Worm (Caenorhabditis elegans) whole organism, L2 larva: Measurements from ENCODE around the gene rsd-3.

ENCODE experiments used
- C34F6.9 ChIP-seq: fragments of 150-350 bp; optimal IDR thresholded peaks from 2 replicates; lab custom pipeline; 2014; ENCODE audit warnings: missing biosample characterization, missing genetic modification characterization
- F13H6.1 ChIP-seq: sonication (generic microtip); optimal IDR thresholded peaks from 2 replicates; lab custom pipeline; 2016; ENCODE audit warnings: missing genetic modification characterization, missing compliant biosample characterization
- R02D3.7 ChIP-seq: fragments of 150-350 bp; optimal IDR thresholded peaks from 2 replicates; lab custom pipeline; 2014; ENCODE audit warnings: missing biosample characterization, missing genetic modification characterization
- Y55F3AM.14 ChIP-seq: fragments of 200-800 bp; sonication (Bioruptor generic); optimal IDR thresholded peaks from 2 replicates; lab custom pipeline; 2018; ENCODE audit warnings: mild to moderate bottlenecking, missing genetic modification characterization, missing compliant biosample characterization
- ZK546.5 ChIP-seq: sonication (generic microtip); optimal IDR thresholded peaks from 2 replicates; lab custom pipeline; 2017; ENCODE audit warnings: missing biosample characterization, missing genetic modification characterization
- alr-1 ChIP-seq: fragments of 150-350 bp; optimal IDR thresholded peaks from 2 replicates; lab custom pipeline; 2014; ENCODE audit warnings: missing biosample characterization, missing genetic modification characterization
- aly-2 ChIP-seq: fragments of 150-350 bp; optimal IDR thresholded peaks from 2 replicates; lab custom pipeline; 2014; ENCODE audit warnings: missing biosample characterization, missing genetic modification characterization
- ama-1 ChIP-seq: fragments of 150-350 bp; optimal IDR thresholded peaks from 2 replicates; lab custom pipeline; 2018; ENCODE audit warnings: inconsistent platforms
- blmp-1 ChIP-seq: sonication (generic microtip); optimal IDR thresholded peaks from 2 replicates; lab custom pipeline; 2017; ENCODE audit warnings: missing genetic modification characterization, mild to moderate bottlenecking, missing compliant biosample characterization, antibody characterized with exemption, moderate library complexity; ENCODE audit not compliant: insufficient read depth
- crh-2 ChIP-seq: sonication (generic microtip); optimal IDR thresholded peaks from 2 replicates; lab custom pipeline; 2017; ENCODE audit warnings: missing biosample characterization, missing genetic modification characterization
- dmd-4 ChIP-seq: sonication (generic microtip); optimal IDR thresholded peaks from 2 replicates; lab custom pipeline; 2017; ENCODE audit warnings: missing biosample characterization, missing genetic modification characterization
- egl-27 ChIP-seq: sonication (generic microtip); optimal IDR thresholded peaks from 3 replicates; lab custom pipeline; 2017; ENCODE audit warnings: missing biosample characterization, missing genetic modification reagents, missing genetic modification characterization
- elt-1 ChIP-seq: fragments of 150-350 bp; optimal IDR thresholded peaks from 2 replicates; lab custom pipeline; 2014; ENCODE audit warnings: missing biosample characterization, missing genetic modification characterization
- elt-3 ChIP-seq: sonication (generic microtip); optimal IDR thresholded peaks from 2 replicates; lab custom pipeline; 2017; ENCODE audit warnings: missing biosample characterization, missing genetic modification characterization
- fos-1 ChIP-seq: fragments of 150-350 bp; optimal IDR thresholded peaks from 2 replicates; lab custom pipeline; 2014; ENCODE audit warnings: missing biosample characterization, missing genetic modification characterization
- gmeb-1 ChIP-seq: fragments of 150-350 bp; optimal IDR thresholded peaks from 2 replicates; lab custom pipeline; 2014; ENCODE audit warnings: missing biosample characterization, missing genetic modification characterization
- lin-11 ChIP-seq: fragments of 150-350 bp; sonication (generic microtip); optimal IDR thresholded peaks from 2 replicates; lab custom pipeline; 2014; ENCODE audit warnings: missing biosample characterization, missing genetic modification characterization, inconsistent platforms, mixed read lengths
- lin-13 ChIP-seq: fragments of 150-350 bp; optimal IDR thresholded peaks from 2 replicates; lab custom pipeline; 2014; ENCODE audit warnings: missing biosample characterization, missing genetic modification reagents, missing genetic modification characterization
- lin-39 ChIP-seq: fragments of 150-350 bp; optimal IDR thresholded peaks from 2 replicates; lab custom pipeline; 2014; ENCODE audit warnings: missing biosample characterization, missing genetic modification reagents, missing genetic modification characterization
- lsy-2 ChIP-seq, 2 experiments: fragments of 150-350 bp in 1 of 2; sonication (generic microtip) in 1 of 2; optimal IDR thresholded peaks; 2 replicates each; lab custom pipeline; 2014 to 2017; ENCODE audit warnings: missing biosample characterization in 2 of 2, missing genetic modification characterization in 2 of 2
- mab-5 ChIP-seq: fragments of 150-350 bp; optimal IDR thresholded peaks from 2 replicates; lab custom pipeline; 2014; ENCODE audit warnings: missing biosample characterization, missing genetic modification characterization
- mdl-1 ChIP-seq, 2 experiments: fragments of 150-350 bp in 1 of 2; sonication (generic microtip) in 1 of 2; optimal IDR thresholded peaks; 2 replicates each; lab custom pipeline; 2017; ENCODE audit warnings: missing biosample characterization in 2 of 2, missing genetic modification characterization in 2 of 2
- nhr-10 ChIP-seq: sonication (generic microtip); optimal IDR thresholded peaks from 2 replicates; lab custom pipeline; 2017; ENCODE audit warnings: missing biosample characterization, missing genetic modification characterization
- nhr-11 ChIP-seq: fragments of 150-350 bp; optimal IDR thresholded peaks from 2 replicates; lab custom pipeline; 2014; ENCODE audit warnings: missing biosample characterization, missing genetic modification characterization
- nhr-12 ChIP-seq: fragments of 150-350 bp; optimal IDR thresholded peaks from 2 replicates; lab custom pipeline; 2014; ENCODE audit warnings: missing biosample characterization, missing genetic modification characterization
- nhr-129 ChIP-seq: fragments of 150-350 bp; optimal IDR thresholded peaks from 2 replicates; lab custom pipeline; 2014; ENCODE audit warnings: missing biosample characterization, missing genetic modification characterization
- nhr-21 ChIP-seq: fragments of 150-350 bp; optimal IDR thresholded peaks from 2 replicates; lab custom pipeline; 2014; ENCODE audit warnings: missing biosample characterization, missing genetic modification characterization
- nhr-23 ChIP-seq: fragments of 150-350 bp; optimal IDR thresholded peaks from 2 replicates; lab custom pipeline; 2014; ENCODE audit warnings: missing biosample characterization, missing genetic modification reagents, missing genetic modification characterization
- nhr-237 ChIP-seq: fragments of 150-350 bp; optimal IDR thresholded peaks from 2 replicates; lab custom pipeline; 2014; ENCODE audit warnings: missing biosample characterization, missing genetic modification characterization
- nhr-25 ChIP-seq: fragments of 150-350 bp; sonication (generic microtip); optimal IDR thresholded peaks from 3 replicates; lab custom pipeline; 2014; ENCODE audit warnings: missing biosample characterization, missing genetic modification characterization
- nhr-6 ChIP-seq: fragments of 150-350 bp; optimal IDR thresholded peaks from 2 replicates; lab custom pipeline; 2014; ENCODE audit warnings: missing biosample characterization, missing genetic modification characterization
- nhr-77 ChIP-seq: fragments of 150-350 bp; optimal IDR thresholded peaks from 2 replicates; lab custom pipeline; 2014; ENCODE audit warnings: missing biosample characterization, missing genetic modification characterization
- peb-1 ChIP-seq: fragments of 150-350 bp; optimal IDR thresholded peaks from 2 replicates; lab custom pipeline; 2014; ENCODE audit warnings: missing biosample characterization, missing genetic modification characterization
- sem-4 ChIP-seq: fragments of 150-350 bp; optimal IDR thresholded peaks from 2 replicates; lab custom pipeline; 2014; ENCODE audit warnings: missing biosample characterization, missing genetic modification reagents, missing genetic modification characterization
- skn-1 ChIP-seq: sonication (generic microtip); optimal IDR thresholded peaks from 2 replicates; lab custom pipeline; 2017; ENCODE audit warnings: missing biosample characterization, missing genetic modification characterization
- sma-3 ChIP-seq: sonication (generic microtip); optimal IDR thresholded peaks from 2 replicates; lab custom pipeline; 2016; ENCODE audit warnings: missing genetic modification reagents, missing genetic modification characterization, missing compliant biosample characterization
- sma-9 ChIP-seq, 2 experiments: fragments of 150-350 bp in 1 of 2; sonication (generic microtip) in 1 of 2; optimal IDR thresholded peaks; 2 replicates each; lab custom pipeline; 2014 to 2016; ENCODE audit warnings: missing genetic modification characterization in 2 of 2, mild to moderate bottlenecking in 1 of 2, missing biosample characterization in 1 of 2, missing compliant biosample characterization in 1 of 2, missing genetic modification reagents in 1 of 2, moderate library complexity in 1 of 2
- snpc-4 ChIP-seq: fragments of 150-350 bp; optimal IDR thresholded peaks from 2 replicates; lab custom pipeline; 2014; ENCODE audit warnings: missing biosample characterization, missing genetic modification characterization
- unc-39 ChIP-seq: fragments of 150-350 bp; optimal IDR thresholded peaks from 2 replicates; lab custom pipeline; 2014; ENCODE audit warnings: missing biosample characterization, missing genetic modification characterization
- unc-55 ChIP-seq: fragments of 150-350 bp; sonication (generic microtip); optimal IDR thresholded peaks from 3 replicates; lab custom pipeline; 2014; ENCODE audit warnings: missing biosample characterization, missing genetic modification reagents, missing genetic modification characterization
- unc-62 ChIP-seq: fragments of 150-350 bp; optimal IDR thresholded peaks from 2 replicates; lab custom pipeline; 2014; ENCODE audit warnings: missing biosample characterization, missing genetic modification reagents, missing genetic modification characterization
- zag-1 ChIP-seq: fragments of 150-350 bp; optimal IDR thresholded peaks from 2 replicates; lab custom pipeline; 2014; ENCODE audit warnings: missing biosample characterization, missing genetic modification characterization
- ztf-1 ChIP-seq: fragments of 200-800 bp; sonication (Bioruptor generic); conservative IDR thresholded peaks from 2 replicates; pipeline ENCODE4 v1.3.6; 2022; ENCODE audit warnings: missing genetic modification characterization, missing compliant biosample characterization
- ztf-4 ChIP-seq: fragments of 150-350 bp; optimal IDR thresholded peaks from 2 replicates; lab custom pipeline; 2014; ENCODE audit warnings: missing biosample characterization, missing genetic modification characterization

rsd-3 gene

ce11 chrX:11784230-11784629 is 14.1 kb upstream of the rsd-3 start, which contains the start of gene Y102F5A.1:
Y102F5A.1 (minus strand) TSS chrX:11784330.
- TF ChIP-seq C34F6.9 (tag; lab: Kevin White, UChicago): no peak
- no peak for TF ChIP-seq nhr-237
- no peak for TF ChIP-seq nhr-6 (tag; lab: Kevin White, UChicago)
- no peak for TF ChIP-seq mdl-1 (tag; optimal IDR thresholded peaks at IDR 0.05; lab: Kevin White, UChicago)
- no peak for TF ChIP-seq unc-55
- no peak for TF ChIP-seq skn-1 (tag; lab: Kevin White, UChicago)
- no peak for TF ChIP-seq mab-5 (tag; lab: Kevin White, UChicago)
- TF ChIP-seq nhr-21: no peak

- TF ChIP-seq dmd-4 (tag; lab: Kevin White, UChicago): no peak
- TF ChIP-seq nhr-129 (tag; lab: Kevin White, UChicago): peak; percentile 10
- TF ChIP-seq sem-4 (tag; lab: Kevin White, UChicago): no peak
- TF ChIP-seq peb-1 (tag; lab: Kevin White, UChicago): no peak
- no peak for TF ChIP-seq nhr-237
- TF ChIP-seq sma-9 (GFP tag; optimal IDR thresholded peaks at IDR 0.05; lab: Kevin White, UChicago): peak; percentile 36
- TF ChIP-seq sma-9 (tag; optimal IDR thresholded peaks at IDR 0.05; lab: Kevin White, UChicago): no peak
- no peak for TF ChIP-seq nhr-25 (tag; lab: Kevin White, UChicago)
- TF ChIP-seq unc-55: no peak
- TF ChIP-seq fos-1: peak; percentile 79
- no peak for TF ChIP-seq blmp-1 (tag; lab: Kevin White, UChicago)
- no peak for TF ChIP-seq nhr-11 (tag; lab: Kevin White, UChicago)
- TF ChIP-seq crh-2 (tag; lab: Kevin White, UChicago): peak; percentile 15
- TF ChIP-seq lin-13 (GFP tag; lab: Kevin White, UChicago): no peak
- TF ChIP-seq F13H6.1 (tag; lab: Kevin White, UChicago): peak; percentile 0
- TF ChIP-seq sma-3 (GFP tag; lab: Kevin White, UChicago): peak; percentile 25
- no peak for TF ChIP-seq Y55F3AM.14 (GFP tag; lab: Kevin White, UChicago)
- TF ChIP-seq nhr-23 (tag; lab: Kevin White, UChicago): no peak
- TF ChIP-seq, all 48 proteins: peak for 6
These were observed 7.7 kb upstream of the rsd-3 start for ce11 chrX:11790600-11790999.

- TF ChIP-seq ztf-4 (tag; lab: Kevin White, UChicago): no peak
- no peak for TF ChIP-seq mdl-1 (tag; optimal IDR thresholded peaks at IDR 0.05; lab: Kevin White, UChicago)
- TF ChIP-seq unc-55: peak; percentile 73
- TF ChIP-seq gmeb-1: no peak
- TF ChIP-seq lsy-2 (tag; optimal IDR thresholded peaks at IDR 0.05; lab: Kevin White, UChicago): peak in 1 of 2 experiments; percentile 40
- TF ChIP-seq snpc-4 (tag; lab: Kevin White, UChicago): no peak
- no peak for TF ChIP-seq lin-11
- TF ChIP-seq nhr-25 (tag; lab: Kevin White, UChicago): no peak
- TF ChIP-seq unc-39: no peak
- no peak for TF ChIP-seq aly-2
- no peak for TF ChIP-seq nhr-77 (tag; lab: Kevin White, UChicago)
- TF ChIP-seq nhr-6 (tag; lab: Kevin White, UChicago): peak; percentile 38
- TF ChIP-seq ama-1 (lab: Kevin White, UChicago): peak; percentile 20
- TF ChIP-seq nhr-11 (tag; lab: Kevin White, UChicago): no peak
- no peak for TF ChIP-seq sem-4 (tag; lab: Kevin White, UChicago)
- no peak for TF ChIP-seq lin-13 (GFP tag; lab: Kevin White, UChicago)
- TF ChIP-seq dmd-4 (tag; lab: Kevin White, UChicago): no peak
- no peak for TF ChIP-seq nhr-12
- peak; percentile 71 for TF ChIP-seq F13H6.1 (tag; lab: Kevin White, UChicago)
- peak; percentile 50 for TF ChIP-seq sma-3 (GFP tag; lab: Kevin White, UChicago)
- TF ChIP-seq Y55F3AM.14 (GFP tag; lab: Kevin White, UChicago): no peak
- no peak for TF ChIP-seq elt-3
- no peak for TF ChIP-seq egl-27 (tag; lab: Kevin White, UChicago)
- TF ChIP-seq nhr-21: no peak
- peak; percentile 93 for TF ChIP-seq fos-1
- TF ChIP-seq crh-2 (tag; lab: Kevin White, UChicago): no peak
- TF ChIP-seq elt-1: no peak
- no peak for TF ChIP-seq skn-1 (tag; lab: Kevin White, UChicago)
- no peak for TF ChIP-seq blmp-1 (tag; lab: Kevin White, UChicago)
- TF ChIP-seq ztf-1 (GFP tag; lab: Robert Waterston, UW): no peak
- no peak for TF ChIP-seq ZK546.5
- TF ChIP-seq zag-1 (tag; lab: Kevin White, UChicago): no peak
- no peak for TF ChIP-seq alr-1 (tag; lab: Kevin White, UChicago)
- TF ChIP-seq R02D3.7 (tag; lab: Kevin White, UChicago): no peak
- TF ChIP-seq nhr-10 (tag; lab: Kevin White, UChicago): no peak
- no peak for TF ChIP-seq lin-39 (tag; lab: Kevin White, UChicago)
- TF ChIP-seq nhr-23 (tag; lab: Kevin White, UChicago): no peak
- TF ChIP-seq mab-5 (tag; lab: Kevin White, UChicago): no peak
- TF ChIP-seq unc-62 (GFP tag; lab: Kevin White, UChicago): no peak
- TF ChIP-seq nhr-237: no peak
- TF ChIP-seq sma-9 (GFP tag; optimal IDR thresholded peaks at IDR 0.05; lab: Kevin White, UChicago): peak; percentile 27
- no peak for TF ChIP-seq sma-9 (tag; optimal IDR thresholded peaks at IDR 0.05; lab: Kevin White, UChicago)
- peak; percentile 23 for TF ChIP-seq C34F6.9 (tag; lab: Kevin White, UChicago)
These were observed 6.7 kb upstream of the rsd-3 start for ce11 chrX:11791364-11792221.
